Worm (Caenorhabditis elegans) whole organism, L2 larva: Measurements from ENCODE around the gene Y82E9BR.17.
A peak's percentile ranks its signal among the peaks of the same experiment; 100 is the strongest.

Experiments
- R02D3.7 ChIP-seq: fragments of 150-350 bp; optimal IDR thresholded peaks from 2 replicates; lab custom pipeline; 2014; ENCODE audit warnings: missing biosample characterization, missing genetic modification characterization
- ama-1 ChIP-seq: fragments of 150-350 bp; optimal IDR thresholded peaks from 2 replicates; lab custom pipeline; 2018; ENCODE audit warnings: inconsistent platforms
- ceh-16 ChIP-seq: fragments of 150-350 bp; optimal IDR thresholded peaks from 2 replicates; lab custom pipeline; 2014; ENCODE audit warnings: missing biosample characterization, missing genetic modification characterization
- egl-27 ChIP-seq: sonication (generic microtip); optimal IDR thresholded peaks from 3 replicates; lab custom pipeline; 2017; ENCODE audit warnings: missing biosample characterization, missing genetic modification reagents, missing genetic modification characterization
- mbf-1 ChIP-seq: sonication (generic microtip); optimal IDR thresholded peaks from 2 replicates; lab custom pipeline; 2017; ENCODE audit warnings: missing biosample characterization, missing genetic modification characterization
- zag-1 ChIP-seq: fragments of 150-350 bp; optimal IDR thresholded peaks from 2 replicates; lab custom pipeline; 2014; ENCODE audit warnings: missing biosample characterization, missing genetic modification characterization
- ztf-11 ChIP-seq: sonication (generic microtip); optimal IDR thresholded peaks from 2 replicates; lab custom pipeline; 2017; ENCODE audit warnings: missing biosample characterization, missing genetic modification characterization

DNA sequence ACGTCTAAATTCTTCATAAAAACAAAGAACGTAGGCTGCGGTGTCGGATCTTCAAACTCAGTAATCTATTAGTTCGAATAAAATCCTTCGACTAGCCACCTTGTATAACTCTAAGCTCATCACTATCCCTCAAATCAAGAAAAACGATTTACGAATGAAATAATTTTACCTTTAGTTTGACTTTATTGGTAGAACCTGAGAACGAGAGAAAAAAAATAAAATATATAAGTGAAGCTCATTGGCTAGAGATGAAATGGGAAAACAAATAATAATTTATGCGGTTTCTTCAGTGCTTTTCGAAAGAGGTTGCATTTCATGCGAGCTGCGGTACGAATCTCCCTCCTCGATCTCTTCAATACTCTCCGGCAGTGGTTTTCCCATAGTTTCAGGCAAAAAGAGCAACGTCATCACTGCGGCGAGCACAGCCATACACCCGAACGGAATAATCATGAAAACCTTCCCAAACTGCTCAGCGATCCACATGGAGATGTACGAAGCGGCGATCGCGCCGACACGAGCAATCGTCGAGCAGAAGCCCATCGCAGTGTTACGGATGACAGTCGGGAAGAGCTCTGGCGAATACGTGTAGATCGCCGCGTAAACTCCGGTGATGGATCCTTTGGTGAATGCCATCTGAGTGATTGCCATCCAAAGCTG is 35.7 kb downstream of the Y82E9BR.17 start:
- TF ChIP-seq R02D3.7, result no peak
- no peak for TF ChIP-seq egl-27 (tag; lab: Kevin White, UChicago)
- TF ChIP-seq ztf-11 (tag; lab: Kevin White, UChicago), result no peak
- peak; percentile 90 for TF ChIP-seq ama-1 (lab: Kevin White, UChicago)
- no peak for TF ChIP-seq zag-1 (tag; lab: Kevin White, UChicago)
- TF ChIP-seq mbf-1 (tag; lab: Kevin White, UChicago), result peak; percentile 18
- TF ChIP-seq ceh-16, result peak; percentile 13
